Worm (Caenorhabditis elegans): ENCODE measurements around the gene fubl-2.
A peak's percentile ranks its signal among the peaks of the same experiment; 100 is the strongest.
"Not testable (repeated sequence)": the region's sequence is repeated elsewhere in the genome, so short reads cannot be mapped to it uniquely, and the experiment has no call there.

Gene fubl-2

ce11 chrIII:7136015-7136414 is 48.5 kb upstream of the fubl-2 start, which contains the start of gene B0280.17:
TSS of gene B0280.17 (minus strand) at chrIII:7136115.
- TF ChIP-seq sma-9 (GFP tag; optimal IDR thresholded peaks at IDR 0.05) (no peak), sma-9 (tag; optimal IDR thresholded peaks at IDR 0.05) (no peak), ZK546.5 (tag; optimal IDR thresholded peaks at IDR 0.05) (no peak), snpc-4 (tag; optimal IDR thresholded peaks at IDR 0.05) (no peak), nhr-77 (tag; optimal IDR thresholded peaks at IDR 0.05) (no peak), crh-2 (tag; optimal IDR thresholded peaks at IDR 0.05) (no peak), aly-2 (tag; optimal IDR thresholded peaks at IDR 0.05) (no peak)

ce11 chrIII:7133559-7133958 is 46.0 kb upstream of the fubl-2 start, which contains the start of the genes pot-1 and ggtb-1:
TSS of gene pot-1 (minus strand) at chrIII:7133678.
TSS of gene ggtb-1 (plus strand) at chrIII:7133766.
- TF ChIP-seq lsy-2 (tag; optimal IDR thresholded peaks at IDR 0.05) (peak in 1 of 2 experiments; percentile 35), unc-62 (GFP tag; optimal IDR thresholded peaks at IDR 0.05) (no peak), skn-1 (tag; optimal IDR thresholded peaks at IDR 0.05) (no peak), dmd-4 (tag; optimal IDR thresholded peaks at IDR 0.05) (no peak), ceh-16 (tag; optimal IDR thresholded peaks at IDR 0.05) (no peak), ZK546.5 (tag; optimal IDR thresholded peaks at IDR 0.05) (no peak), lin-13 (GFP tag; optimal IDR thresholded peaks at IDR 0.05) (no peak), ztf-11 (tag; optimal IDR thresholded peaks at IDR 0.05) (no peak), C34F6.9 (tag; optimal IDR thresholded peaks at IDR 0.05) (peak; percentile 47), mbf-1 (tag; optimal IDR thresholded peaks at IDR 0.05) (no peak), unc-55 (GFP tag; optimal IDR thresholded peaks at IDR 0.05) (peak; percentile 55), egl-27 (tag; optimal IDR thresholded peaks at IDR 0.05) (no peak), nhr-6 (tag; optimal IDR thresholded peaks at IDR 0.05) (no peak), nhr-11 (tag; optimal IDR thresholded peaks at IDR 0.05) (no peak), elt-3 (tag; optimal IDR thresholded peaks at IDR 0.05) (no peak), nhr-23 (tag; optimal IDR thresholded peaks at IDR 0.05) (no peak), gmeb-1 (tag; optimal IDR thresholded peaks at IDR 0.05) (peak; percentile 7)

ce11 chrIII:7128601-7129000 is 41.1 kb upstream of the fubl-2 start, which contains the start of gene viro-2:
TSS of gene viro-2 (plus strand) at chrIII:7128901.
- not testable (repeated sequence) for TF ChIP-seq nhr-129 (tag; optimal IDR thresholded peaks at IDR 0.05); ztf-1 (GFP tag; conservative IDR thresholded peaks at IDR 0.05); ceh-82 (tag; optimal IDR thresholded peaks at IDR 0.05)

ce11 chrIII:7124364-7124763 is 36.8 kb upstream of the fubl-2 start, which contains the start of gene B0280.2:
TSS of gene B0280.2 (plus strand) at chrIII:7124664.
- TF ChIP-seq blmp-1 (tag; optimal IDR thresholded peaks at IDR 0.05; ENCODE audit: insufficient read depth) (no peak), nhr-129 (tag; optimal IDR thresholded peaks at IDR 0.05) (no peak), elt-3 (tag; optimal IDR thresholded peaks at IDR 0.05) (no peak)

ce11 chrIII:7122860-7123259 is 35.3 kb upstream of the fubl-2 start, which contains the start of the genes B0280.9 and rpia-1:
TSS of gene B0280.9 (minus strand) at chrIII:7122895.
TSS of gene rpia-1 (plus strand) at chrIII:7123128.
- no peak for TF ChIP-seq ceh-16 (tag; optimal IDR thresholded peaks at IDR 0.05)
- no peak for TF ChIP-seq blmp-1 (tag; optimal IDR thresholded peaks at IDR 0.05; ENCODE audit: insufficient read depth)
- peak; percentile 45 for TF ChIP-seq sma-9 (GFP tag; optimal IDR thresholded peaks at IDR 0.05)
- no peak for TF ChIP-seq sma-9 (tag; optimal IDR thresholded peaks at IDR 0.05)
- no peak for TF ChIP-seq nhr-25 (tag; optimal IDR thresholded peaks at IDR 0.05)
- no peak for TF ChIP-seq zag-1 (tag; optimal IDR thresholded peaks at IDR 0.05)
- TF ChIP-seq crh-2 (tag; optimal IDR thresholded peaks at IDR 0.05), result peak; percentile 33
- TF ChIP-seq nhr-10 (tag; optimal IDR thresholded peaks at IDR 0.05), result no peak
- no peak for TF ChIP-seq R02D3.7 (tag; optimal IDR thresholded peaks at IDR 0.05)
- no peak for TF ChIP-seq unc-62 (GFP tag; optimal IDR thresholded peaks at IDR 0.05)
- peak; percentile 81 to 95 for TF ChIP-seq lsy-2 (tag; optimal IDR thresholded peaks at IDR 0.05)
- no peak for TF ChIP-seq nhr-21 (tag; optimal IDR thresholded peaks at IDR 0.05)
- TF ChIP-seq nhr-129 (tag; optimal IDR thresholded peaks at IDR 0.05), result peak; percentile 38
- TF ChIP-seq ZK546.5 (tag; optimal IDR thresholded peaks at IDR 0.05), result no peak
- TF ChIP-seq nhr-23 (tag; optimal IDR thresholded peaks at IDR 0.05), result no peak
- peak; percentile 60 for TF ChIP-seq unc-55 (GFP tag; optimal IDR thresholded peaks at IDR 0.05)
- TF ChIP-seq C34F6.9 (tag; optimal IDR thresholded peaks at IDR 0.05), result peak; percentile 50
- peak; percentile 7 for TF ChIP-seq F13H6.1 (tag; optimal IDR thresholded peaks at IDR 0.05)
- TF ChIP-seq nhr-6 (tag; optimal IDR thresholded peaks at IDR 0.05), result no peak
- TF ChIP-seq skn-1 (tag; optimal IDR thresholded peaks at IDR 0.05), result no peak
- no peak for TF ChIP-seq mab-5 (tag; optimal IDR thresholded peaks at IDR 0.05)
- peak; percentile 26 for TF ChIP-seq gmeb-1 (tag; optimal IDR thresholded peaks at IDR 0.05)
- no peak for TF ChIP-seq lin-39 (tag; optimal IDR thresholded peaks at IDR 0.05)
- no peak for TF ChIP-seq sem-4 (tag; optimal IDR thresholded peaks at IDR 0.05)
- TF ChIP-seq aly-2 (tag; optimal IDR thresholded peaks at IDR 0.05), result no peak
